Worm (Caenorhabditis elegans): ENCODE data around the gene dnj-16.

- no peak for TF ChIP-seq dao-5 (tag; optimal IDR thresholded peaks at IDR 0.05)
- TF ChIP-seq him-1 (tag; optimal IDR thresholded peaks at IDR 0.05): no peak
Observed at ce11 chrIII:4164071-4164470, 26.9 kb upstream of the dnj-16 start, which contains the start of gene C16C10.8.
